Worm (Caenorhabditis elegans) whole organism, L1 larva: ENCODE data around the gene F55D10.4.
A peak's percentile ranks its signal among the peaks of the same experiment; 100 is the strongest.

Source experiments
- Y116A8C.19 ChIP-seq: sonication (generic microtip); optimal IDR thresholded peaks from 2 replicates; lab custom pipeline; 2016; ENCODE audit warnings: missing compliant biosample characterization, missing genetic modification characterization, borderline replicate concordance
- aha-1 ChIP-seq: fragments of 150-350 bp; optimal IDR thresholded peaks from 2 replicates; lab custom pipeline; 2014; ENCODE audit warnings: missing biosample characterization, missing genetic modification characterization
- alr-1 ChIP-seq: fragments of 200-800 bp; sonication (Bioruptor generic); optimal IDR thresholded peaks from 2 replicates; lab custom pipeline; 2018; ENCODE audit warnings: borderline replicate concordance, mild to moderate bottlenecking, missing genetic modification characterization, missing compliant biosample characterization
- ceh-63 ChIP-seq: fragments of 200-800 bp; sonication (Bioruptor generic); optimal IDR thresholded peaks from 2 replicates; lab custom pipeline; 2018; ENCODE audit warnings: mild to moderate bottlenecking, missing genetic modification characterization, missing compliant biosample characterization
- ceh-8 ChIP-seq: fragments of 200-800 bp; sonication (Bioruptor generic); optimal IDR thresholded peaks from 2 replicates; lab custom pipeline; 2018; ENCODE audit warnings: mild to moderate bottlenecking, missing genetic modification characterization, moderate library complexity, missing compliant biosample characterization
- ceh-82 ChIP-seq, 3 experiments: fragments of 150-350 bp in 1 of 3; sonication (generic microtip) in 2 of 3; optimal IDR thresholded peaks; 2 replicates each; lab custom pipeline; 2014 to 2017; ENCODE audit warnings: missing biosample characterization in 3 of 3, missing genetic modification characterization in 3 of 3
- dpl-1 ChIP-seq, 3 experiments: fragments of 150-350 bp in 2 of 3; sonication (generic microtip) in 1 of 3; optimal IDR thresholded peaks; 2 replicates each; lab custom pipeline; 2014 to 2017; ENCODE audit warnings: missing biosample characterization in 3 of 3, missing genetic modification characterization in 3 of 3, missing genetic modification reagents in 3 of 3
- efl-1 ChIP-seq, 4 experiments: fragments of 150-350 bp; optimal IDR thresholded peaks in 3 of 4; peaks in 1 of 4; 1 replicate in 1 of 4; 2 replicates in 3 of 4; lab custom pipeline; 2014; ENCODE audit warnings: missing biosample characterization in 2 of 4, missing genetic modification characterization in 2 of 4, missing genetic modification reagents in 2 of 4
- efl-3 ChIP-seq: fragments of 200-800 bp; sonication (Bioruptor generic); optimal IDR thresholded peaks from 2 replicates; lab custom pipeline; 2018; ENCODE audit warnings: mild to moderate bottlenecking, missing genetic modification characterization, missing compliant biosample characterization
- egl-13 ChIP-seq: sonication (generic microtip); optimal IDR thresholded peaks from 2 replicates; lab custom pipeline; 2016; ENCODE audit warnings: missing genotype, missing genetic modification reagents, missing genetic modification characterization, missing compliant biosample characterization
- elt-2 ChIP-seq: sonication (generic microtip); optimal IDR thresholded peaks from 2 replicates; lab custom pipeline; 2016; ENCODE audit warnings: missing genetic modification characterization, mild to moderate bottlenecking, inconsistent platforms, missing compliant biosample characterization, missing genetic modification reagents
- ets-5 ChIP-seq: fragments of 200-800 bp; sonication (Bioruptor generic); IDR thresholded peaks from 2 replicates; pipeline ENCODE4 v1.3.6; 2022; ENCODE audit warnings: missing genetic modification characterization, missing compliant biosample characterization
- fkh-10 ChIP-seq: sonication (generic microtip); optimal IDR thresholded peaks from 2 replicates; lab custom pipeline; 2017; ENCODE audit warnings: missing biosample characterization, missing genetic modification reagents, missing genetic modification characterization
- fkh-4 ChIP-seq: sonication (generic microtip); optimal IDR thresholded peaks from 2 replicates; lab custom pipeline; 2016; ENCODE audit warnings: missing compliant biosample characterization, missing genetic modification characterization, borderline replicate concordance
- fkh-8 ChIP-seq: sonication (generic microtip); optimal IDR thresholded peaks from 2 replicates; lab custom pipeline; 2016; ENCODE audit warnings: mild to moderate bottlenecking, missing genetic modification characterization, missing compliant biosample characterization
- fos-1 ChIP-seq: fragments of 150-350 bp; optimal IDR thresholded peaks from 2 replicates; lab custom pipeline; 2014; ENCODE audit warnings: missing biosample characterization, missing genetic modification characterization
- grh-1 ChIP-seq: fragments of 200-800 bp; sonication (Bioruptor generic); IDR thresholded peaks from 2 replicates; pipeline ENCODE4 v1.3.6; 2022; ENCODE audit warnings: missing genetic modification reagents, missing genetic modification characterization, missing compliant biosample characterization
- hlh-4 ChIP-seq: sonication (generic microtip); optimal IDR thresholded peaks from 2 replicates; lab custom pipeline; 2016; ENCODE audit warnings: mild to moderate bottlenecking, missing genetic modification characterization, missing compliant biosample characterization
- hpl-2 ChIP-seq: fragments of 150-350 bp; optimal IDR thresholded peaks from 2 replicates; lab custom pipeline; 2014; ENCODE audit warnings: missing biosample characterization, missing genetic modification reagents, missing genetic modification characterization
- isw-1 ChIP-seq: fragments of 200-800 bp; sonication (Bioruptor generic); IDR thresholded peaks from 2 replicates; pipeline ENCODE4 v1.3.6; 2022; ENCODE audit warnings: missing genetic modification characterization, missing compliant biosample characterization
- lin-14 ChIP-seq: fragments of 200-800 bp; sonication (Bioruptor generic); optimal IDR thresholded peaks from 2 replicates; lab custom pipeline; 2018; ENCODE audit warnings: mild to moderate bottlenecking, missing genetic modification characterization, moderate library complexity, missing compliant biosample characterization
- lir-3 ChIP-seq: sonication (generic microtip); optimal IDR thresholded peaks from 2 replicates; lab custom pipeline; 2016; ENCODE audit warnings: mild to moderate bottlenecking, missing genetic modification characterization, moderate library complexity, missing compliant biosample characterization; ENCODE audit not compliant: poor library complexity
- lsy-2 ChIP-seq, 2 experiments: fragments of 150-350 bp; optimal IDR thresholded peaks; 2 replicates each; lab custom pipeline; 2014; ENCODE audit warnings: missing biosample characterization in 2 of 2, missing genetic modification characterization in 2 of 2
- mab-9 ChIP-seq: fragments of 200-800 bp; sonication (Bioruptor generic); IDR thresholded peaks from 2 replicates; pipeline ENCODE4 v1.3.6; 2022; ENCODE audit warnings: missing genetic modification reagents, missing genetic modification characterization, missing compliant biosample characterization
- nhr-20 ChIP-seq: sonication (generic microtip); optimal IDR thresholded peaks from 2 replicates; lab custom pipeline; 2016; ENCODE audit warnings: mild to moderate bottlenecking, missing genetic modification characterization, missing compliant biosample characterization
- nhr-237 ChIP-seq: fragments of 150-350 bp; optimal IDR thresholded peaks from 2 replicates; lab custom pipeline; 2014; ENCODE audit warnings: missing biosample characterization, missing genetic modification characterization
- nhr-47 ChIP-seq: sonication (generic microtip); optimal IDR thresholded peaks from 2 replicates; lab custom pipeline; 2016; ENCODE audit warnings: mild to moderate bottlenecking, missing genetic modification characterization, moderate library complexity, missing compliant biosample characterization
- nhr-77 ChIP-seq: fragments of 150-350 bp; optimal IDR thresholded peaks from 2 replicates; lab custom pipeline; 2014; ENCODE audit warnings: missing biosample characterization, missing genetic modification characterization
- nhr-90 ChIP-seq: sonication (generic microtip); optimal IDR thresholded peaks from 2 replicates; lab custom pipeline; 2016; ENCODE audit warnings: mild to moderate bottlenecking, missing genetic modification characterization, missing compliant biosample characterization; ENCODE audit not compliant: poor library complexity
- pag-3 ChIP-seq: sonication (generic microtip); optimal IDR thresholded peaks from 2 replicates; lab custom pipeline; 2017; ENCODE audit warnings: missing genetic modification characterization, mild to moderate bottlenecking, missing compliant biosample characterization, antibody characterized with exemption, borderline replicate concordance; ENCODE audit not compliant: insufficient read depth
- rnt-1 ChIP-seq: sonication (generic microtip); optimal IDR thresholded peaks from 2 replicates; lab custom pipeline; 2016; ENCODE audit warnings: mild to moderate bottlenecking, missing genetic modification characterization, moderate library complexity, missing compliant biosample characterization
- tbx-2 ChIP-seq: sonication (generic microtip); optimal IDR thresholded peaks from 2 replicates; lab custom pipeline; 2016; ENCODE audit warnings: missing genetic modification characterization, missing compliant biosample characterization
- tlp-1 ChIP-seq: fragments of 150-350 bp; optimal IDR thresholded peaks from 2 replicates; lab custom pipeline; 2014; ENCODE audit warnings: missing biosample characterization, missing genetic modification characterization
- unc-30 ChIP-seq: sonication (generic microtip); optimal IDR thresholded peaks from 2 replicates; lab custom pipeline; 2017; ENCODE audit warnings: missing biosample characterization, missing genetic modification characterization
- unc-62 ChIP-seq: fragments of 150-350 bp; optimal IDR thresholded peaks from 2 replicates; lab custom pipeline; 2014; ENCODE audit warnings: missing biosample characterization, missing genetic modification reagents, missing genetic modification characterization
- unc-86 ChIP-seq: sonication (generic microtip); optimal IDR thresholded peaks from 2 replicates; lab custom pipeline; 2016; ENCODE audit warnings: missing genetic modification characterization, missing compliant biosample characterization
- xbp-1 ChIP-seq: sonication (generic microtip); optimal IDR thresholded peaks from 2 replicates; lab custom pipeline; 2016; ENCODE audit warnings: missing genetic modification characterization, missing compliant biosample characterization
- zag-1 ChIP-seq: fragments of 150-350 bp; optimal IDR thresholded peaks from 2 replicates; lab custom pipeline; 2014; ENCODE audit warnings: missing biosample characterization, missing genetic modification characterization

F55D10.4 gene

DNA sequence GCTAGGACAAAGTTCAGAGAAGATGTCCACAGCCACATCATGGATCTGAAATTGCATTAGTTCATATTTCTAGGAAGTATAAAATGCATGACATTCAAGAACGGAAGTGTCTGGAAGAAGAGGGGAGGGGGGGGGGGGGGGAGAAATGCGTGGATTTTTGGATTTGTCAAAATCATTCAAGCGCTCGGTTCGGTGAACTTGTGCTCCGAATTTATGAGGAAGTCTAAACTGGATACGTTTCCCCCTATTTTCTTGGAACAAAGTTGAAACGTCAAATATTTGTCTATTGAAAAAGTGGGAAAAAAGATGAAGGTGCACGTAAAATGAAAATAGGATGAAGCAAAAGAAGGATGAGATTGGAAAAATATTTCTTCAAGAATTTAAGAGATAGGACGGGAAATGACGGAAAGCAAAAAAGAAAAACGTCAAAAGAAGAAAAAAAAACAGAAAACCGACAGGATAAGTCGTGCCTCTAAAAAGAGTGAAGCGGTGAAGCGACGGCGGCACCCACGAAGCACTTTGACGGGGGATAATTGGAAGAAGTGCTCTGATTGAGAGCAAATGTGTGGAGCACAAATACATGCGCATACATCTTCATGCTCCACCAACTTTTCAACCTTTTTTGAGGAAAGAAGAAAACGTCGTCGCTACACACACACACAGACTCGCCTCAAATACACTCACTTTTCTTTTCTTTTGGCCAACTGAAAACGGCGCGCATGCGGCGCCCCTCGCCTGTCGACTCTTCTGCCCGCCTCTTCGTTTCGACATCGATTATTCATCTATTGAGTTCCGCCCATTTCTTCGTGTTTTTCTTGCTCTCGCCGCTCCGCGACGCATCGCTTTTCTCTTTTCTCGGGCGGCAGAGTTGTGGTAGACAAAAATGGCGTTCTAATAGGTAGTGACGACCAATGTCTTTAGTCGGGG is at the start of gene F55D10.4:
TSS of gene F55D10.4 (minus strand) at position 51 of the 927 bp plus-strand sequence.
- peak; percentile 19 for TF ChIP-seq nhr-47
- TF ChIP-seq unc-62 = no peak
- TF ChIP-seq ceh-63 (GFP tag; lab: Kevin White, UChicago) = no peak
- TF ChIP-seq lin-14 = peak; percentile 66
- no peak for TF ChIP-seq hlh-4 (tag; lab: Kevin White, UChicago)
- peak; percentile 54 for TF ChIP-seq fkh-8 (tag; lab: Kevin White, UChicago)
- peak in 1 of 2 experiments; percentile 4 for TF ChIP-seq lsy-2 (tag; optimal IDR thresholded peaks at IDR 0.05; lab: Kevin White, UChicago)

DNA sequence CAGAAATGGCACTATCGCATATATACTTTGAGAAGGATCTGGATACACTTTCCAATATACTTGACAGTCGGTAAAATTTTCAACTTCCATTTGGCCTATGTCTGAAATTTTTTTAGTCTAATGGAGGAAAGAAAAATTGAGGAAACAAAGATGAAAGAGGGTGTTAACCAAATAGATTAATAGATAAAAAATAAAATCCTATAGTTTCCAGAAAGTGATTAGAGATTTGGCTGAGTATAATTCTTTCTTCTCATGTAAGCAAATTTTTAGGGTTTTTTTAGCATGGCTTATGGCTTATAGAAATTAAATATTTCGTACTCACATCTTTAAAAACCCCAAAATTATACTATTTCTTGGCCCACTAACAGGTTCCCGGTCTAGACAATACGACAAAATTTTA is 49.4 kb upstream of the F55D10.4 start, which contains the start of gene npr-1:
TSS of gene npr-1 (minus strand) at position 101 of the 400 bp plus-strand sequence.
- TF ChIP-seq tbx-2 (tag; lab: Kevin White, UChicago) = no peak
- TF ChIP-seq fos-1 (tag; lab: Kevin White, UChicago) = no peak
- TF ChIP-seq isw-1 (GFP tag; lab: Robert Waterston, UW) = no peak
- TF ChIP-seq elt-2 = no peak
- TF ChIP-seq fkh-10 = no peak
- no peak for TF ChIP-seq unc-62
- no peak for TF ChIP-seq mab-9 (GFP tag; lab: Robert Waterston, UW)
- TF ChIP-seq ceh-82 (tag; optimal IDR thresholded peaks at IDR 0.05; lab: Kevin White, UChicago) = no peak
- no peak for TF ChIP-seq grh-1 (GFP tag; lab: Robert Waterston, UW)
- TF ChIP-seq hpl-2 (GFP tag; lab: Kevin White, UChicago) = no peak
- no peak for TF ChIP-seq lir-3 (tag; lab: Kevin White, UChicago)
- no peak for TF ChIP-seq pag-3 (tag; lab: Kevin White, UChicago)
- TF ChIP-seq unc-86 (tag; lab: Kevin White, UChicago) = no peak
- TF ChIP-seq Y116A8C.19 (tag; lab: Kevin White, UChicago) = no peak
- TF ChIP-seq unc-30 = no peak
- no peak for TF ChIP-seq tlp-1 (tag; lab: Kevin White, UChicago)
- no peak for TF ChIP-seq fkh-4 (tag; lab: Kevin White, UChicago)
- no peak for TF ChIP-seq efl-1 (optimal IDR thresholded peaks at IDR 0.05; lab: Kevin White, UChicago)
- TF ChIP-seq efl-1 (GFP tag; optimal IDR thresholded peaks at IDR 0.05 in 1 of 2; lab: Kevin White, UChicago) = no peak

DNA sequence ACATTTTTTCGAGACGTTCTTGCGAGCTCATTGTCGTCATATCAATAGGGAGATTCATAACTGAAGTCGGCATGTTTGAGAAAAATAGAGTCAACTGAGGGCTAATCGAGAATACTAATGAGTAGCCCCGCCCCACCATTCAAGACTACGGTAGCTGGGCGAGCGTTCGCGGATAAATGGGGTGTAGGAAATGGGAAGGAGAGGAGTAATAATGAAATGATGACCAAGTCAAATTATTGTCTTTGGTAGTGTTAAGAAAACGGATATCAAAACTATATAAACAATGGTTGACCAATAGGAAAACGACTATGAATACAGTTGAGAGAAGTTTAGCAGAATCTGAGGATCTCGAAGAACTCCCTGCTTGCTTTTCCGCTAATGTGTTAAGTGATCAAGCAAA is 41.1 kb upstream of the F55D10.4 start, which contains the start of gene mls-2:
TSS of gene mls-2 (minus strand) at position 101 of the 400 bp plus-strand sequence.
- TF ChIP-seq Y116A8C.19 (tag; lab: Kevin White, UChicago) (no peak), efl-3 (GFP tag; lab: Kevin White, UChicago) (no peak), tlp-1 (tag; lab: Kevin White, UChicago) (no peak), nhr-20 (tag; lab: Kevin White, UChicago) (no peak), lir-3 (tag; lab: Kevin White, UChicago) (no peak), ceh-82 (tag; optimal IDR thresholded peaks at IDR 0.05; lab: Kevin White, UChicago) (no peak), lin-14 (no peak), aha-1 (tag; lab: Kevin White, UChicago) (no peak)

DNA sequence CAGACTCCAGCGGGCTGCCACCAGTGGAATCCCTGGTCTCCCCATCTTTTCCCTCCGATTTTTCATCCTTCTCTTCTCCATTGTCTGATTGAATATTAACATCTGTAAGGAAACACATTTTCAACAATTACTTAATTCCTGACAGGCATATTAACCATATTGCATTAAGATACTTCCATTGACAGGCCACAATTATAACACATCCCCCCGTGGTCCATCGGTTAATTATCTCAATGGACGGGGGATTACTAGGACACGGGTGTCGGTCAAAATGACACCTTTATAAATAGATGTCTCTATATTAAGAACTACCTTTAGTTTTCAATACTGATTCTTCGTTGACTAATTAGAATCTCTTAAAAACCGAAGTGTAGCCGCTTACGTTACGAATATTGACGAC is 39.3 kb upstream of the F55D10.4 start:
- TF ChIP-seq xbp-1 (tag; lab: Kevin White, UChicago) (no peak), nhr-77 (tag; lab: Kevin White, UChicago) (no peak), ets-5 (GFP tag; lab: Robert Waterston, UW) (no peak), zag-1 (no peak), alr-1 (tag; lab: Kevin White, UChicago) (no peak), nhr-237 (no peak), egl-13 (tag; lab: Kevin White, UChicago) (no peak), lir-3 (tag; lab: Kevin White, UChicago) (no peak), ceh-8 (no peak), dpl-1 (GFP tag; optimal IDR thresholded peaks at IDR 0.05; lab: Kevin White, UChicago) (no peak), rnt-1 (tag; lab: Kevin White, UChicago) (no peak), nhr-90 (tag; lab: Kevin White, UChicago) (no peak), efl-1 (optimal IDR thresholded peaks at IDR 0.05; lab: Kevin White, UChicago) (no peak), efl-1 (GFP tag; optimal IDR thresholded peaks at IDR 0.05 in 1 of 2; lab: Kevin White, UChicago) (no peak)
